Worm (Caenorhabditis elegans): ENCODE data around the gene F07C3.2.
A peak's percentile ranks its signal among the peaks of the same experiment; 100 is the strongest.

F07C3.2 gene

DNA sequence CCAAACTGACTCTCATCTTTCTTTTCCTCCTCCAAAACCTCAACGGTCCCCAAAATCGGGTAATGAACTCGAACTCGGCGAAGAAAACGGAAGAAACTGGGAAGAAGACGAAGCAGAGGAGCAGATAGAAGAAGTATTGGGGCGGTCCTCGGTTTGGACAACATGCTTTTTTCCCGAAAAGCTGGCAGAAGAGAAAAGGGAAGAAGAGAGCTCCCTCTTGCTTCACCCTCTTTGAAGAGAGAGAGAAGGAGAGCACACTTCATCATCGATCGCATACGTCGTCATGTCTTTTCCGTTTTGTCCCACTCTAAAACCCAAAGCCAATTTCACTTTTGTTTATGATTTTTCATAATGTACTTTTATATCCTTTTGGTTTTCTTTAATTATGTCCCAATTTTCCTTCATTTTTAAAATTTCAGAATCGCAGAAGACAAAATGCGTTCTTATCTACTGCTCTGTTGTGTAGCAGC lies at the start of gene F07C3.2:
TSS of gene F07C3.2 (plus strand) at position 420 of the 470 bp plus-strand sequence.
- peak; percentile 51 for TF ChIP-seq ces-1 (GFP tag; optimal IDR thresholded peaks at IDR 0.05)
- TF ChIP-seq blmp-1 (tag; optimal IDR thresholded peaks at IDR 0.05): no peak
- no peak for TF ChIP-seq cnd-1 (tag; optimal IDR thresholded peaks at IDR 0.05)

DNA sequence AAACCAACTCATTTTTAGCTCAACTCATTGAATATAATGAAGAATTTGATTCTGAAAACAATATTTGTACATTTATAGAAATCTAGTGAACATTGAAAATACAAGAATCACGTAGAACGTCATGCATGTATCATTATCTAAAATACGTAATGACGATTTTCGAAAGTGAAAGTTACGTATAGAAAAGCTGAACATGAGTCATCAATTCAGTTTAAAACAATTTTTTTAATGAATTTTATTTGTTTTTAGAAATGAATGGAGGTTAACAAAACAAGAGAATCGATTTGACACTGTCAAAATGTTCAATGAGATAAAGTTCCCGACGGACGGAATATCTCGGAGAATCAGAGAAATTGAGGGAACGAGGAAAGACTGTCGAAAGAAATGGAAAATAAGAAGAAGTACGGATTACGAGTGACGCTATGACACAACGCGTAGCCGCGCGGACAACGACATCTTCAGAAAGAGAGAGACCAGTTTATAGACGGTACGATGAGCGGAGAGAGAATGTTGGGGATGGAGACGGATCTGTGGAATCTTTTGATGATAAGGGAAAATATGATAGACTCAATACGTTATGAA lies 44.1 kb upstream of the F07C3.2 start, which contains the start of gene ptr-1:
TSS of gene ptr-1 (minus strand) at position 51 of the 582 bp plus-strand sequence.
- TF ChIP-seq ham-2 (GFP tag; optimal IDR thresholded peaks at IDR 0.05): peak; percentile 13
- peak; percentile 32 for TF ChIP-seq blmp-1 (tag; optimal IDR thresholded peaks at IDR 0.05)
- no peak for TF ChIP-seq nhr-28 (tag; optimal IDR thresholded peaks at IDR 0.05)

ce11 chrV:9183718-9184441 lies 42.0 kb upstream of the F07C3.2 start:
- no peak for TF ChIP-seq ceh-43 (GFP tag; optimal IDR thresholded peaks at IDR 0.05)
- TF ChIP-seq ces-1 (GFP tag; optimal IDR thresholded peaks at IDR 0.05): peak; percentile 78
- TF ChIP-seq tbx-8 (GFP tag; optimal IDR thresholded peaks at IDR 0.05): no peak
- TF ChIP-seq lsy-2 (tag; optimal IDR thresholded peaks at IDR 0.05): no peak

DNA sequence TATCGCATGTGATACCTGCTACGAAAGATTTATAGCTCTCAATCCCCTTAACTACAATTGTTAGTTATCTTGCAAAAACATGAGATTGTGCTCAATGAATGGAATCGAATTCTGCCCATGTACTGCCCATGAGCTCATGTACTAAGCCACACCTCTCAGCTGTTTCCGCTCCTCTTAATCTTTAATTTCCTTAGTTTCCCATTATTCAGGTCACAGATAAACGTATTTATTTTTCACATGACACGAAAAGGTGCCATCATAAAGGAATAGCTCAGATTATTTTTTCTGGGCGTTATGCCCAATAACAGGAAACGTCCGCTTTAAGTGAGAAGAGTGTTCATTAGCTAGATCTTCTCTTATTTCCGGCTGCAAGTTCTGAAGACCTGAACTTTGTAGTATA lies 39.9 kb upstream of the F07C3.2 start:
- TF ChIP-seq lin-32 (GFP tag; optimal IDR thresholded peaks at IDR 0.05) (no peak), nhr-76 (tag; optimal IDR thresholded peaks at IDR 0.05) (no peak), nhr-237 (tag; optimal IDR thresholded peaks at IDR 0.05) (no peak), ceh-43 (GFP tag; optimal IDR thresholded peaks at IDR 0.05) (no peak), mep-1 (tag; optimal IDR thresholded peaks at IDR 0.05) (no peak), nhr-28 (tag; optimal IDR thresholded peaks at IDR 0.05) (no peak), ztf-11 (tag; optimal IDR thresholded peaks at IDR 0.05) (no peak), elt-1 (tag; optimal IDR thresholded peaks at IDR 0.05; ENCODE audit: borderline replicate concordance, insufficient read depth) (no peak), ham-2 (GFP tag; optimal IDR thresholded peaks at IDR 0.05) (no peak), sem-2 (GFP tag; optimal IDR thresholded peaks at IDR 0.05) (no peak), hlh-1 (tag; optimal IDR thresholded peaks at IDR 0.05) (no peak), unc-120 (tag; optimal IDR thresholded peaks at IDR 0.05; ENCODE audit: poor library complexity, severe bottlenecking) (no peak), snpc-4 (tag; optimal IDR thresholded peaks at IDR 0.05) (no peak), mab-5 (tag; optimal IDR thresholded peaks at IDR 0.05) (no peak), elt-3 (tag; optimal IDR thresholded peaks at IDR 0.05) (no peak), flh-1 (GFP tag; optimal IDR thresholded peaks at IDR 0.05) (no peak)

DNA sequence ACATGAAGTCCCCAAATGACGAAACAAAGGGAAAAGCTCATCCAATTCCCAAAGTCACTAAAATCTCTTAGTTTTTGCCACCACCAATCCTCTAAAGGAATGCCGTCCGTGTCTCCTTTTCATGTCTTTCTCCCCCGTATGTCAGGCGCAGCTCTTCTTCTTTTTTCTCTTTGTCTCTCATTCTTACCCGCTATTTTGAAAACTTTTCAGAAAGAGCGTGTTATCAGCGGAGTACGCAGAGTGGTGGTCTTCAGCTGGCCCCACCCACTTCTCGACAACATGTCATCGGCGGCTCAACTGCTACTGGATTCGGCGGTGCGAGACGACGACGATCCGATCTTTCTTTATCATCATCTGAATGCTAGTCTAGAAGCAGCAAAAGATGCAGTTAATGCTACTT lies 34.5 kb upstream of the F07C3.2 start, which contains the start of gene sphr-1:
TSS of gene sphr-1 (plus strand) at position 205 of the 400 bp plus-strand sequence.
- no peak for TF ChIP-seq sptf-1 (tag; optimal IDR thresholded peaks at IDR 0.05)
- no peak for TF ChIP-seq ceh-43 (GFP tag; optimal IDR thresholded peaks at IDR 0.05)
- no peak for TF ChIP-seq lin-13 (tag; optimal IDR thresholded peaks at IDR 0.05)
- TF ChIP-seq unc-39 (tag; optimal IDR thresholded peaks at IDR 0.05): no peak
- TF ChIP-seq pha-4 (tag; optimal IDR thresholded peaks at IDR 0.05): no peak
- no peak for TF ChIP-seq nhr-76 (tag; optimal IDR thresholded peaks at IDR 0.05)
- no peak for TF ChIP-seq tbx-8 (GFP tag; optimal IDR thresholded peaks at IDR 0.05)
- TF ChIP-seq ham-2 (GFP tag; optimal IDR thresholded peaks at IDR 0.05): no peak
- TF ChIP-seq mep-1 (tag; optimal IDR thresholded peaks at IDR 0.05): no peak
- TF ChIP-seq nhr-237 (tag; optimal IDR thresholded peaks at IDR 0.05): no peak
- no peak for TF ChIP-seq lin-32 (GFP tag; optimal IDR thresholded peaks at IDR 0.05)
- TF ChIP-seq flh-1 (GFP tag; optimal IDR thresholded peaks at IDR 0.05): no peak
- TF ChIP-seq ceh-39 (tag; optimal IDR thresholded peaks at IDR 0.05): no peak
- no peak for TF ChIP-seq zip-8 (tag; optimal IDR thresholded peaks at IDR 0.05)
- TF ChIP-seq unc-62 (GFP tag; optimal IDR thresholded peaks at IDR 0.05): no peak
- TF ChIP-seq hlh-1 (tag; optimal IDR thresholded peaks at IDR 0.05): no peak
- TF ChIP-seq ceh-83 (GFP tag; optimal IDR thresholded peaks at IDR 0.05): no peak
- TF ChIP-seq snpc-4 (tag; optimal IDR thresholded peaks at IDR 0.05): no peak
